Worm (Caenorhabditis elegans) whole organism, mixed stage, embryonic: ENCODE measurements around the gene R11G10.3.

Source experiments
- M03D4.4 ChIP-seq: sonication (generic microtip); optimal IDR thresholded peaks from 2 replicates; lab custom pipeline; 2017; ENCODE audit warnings: mild to moderate bottlenecking, missing genetic modification characterization, missing compliant biosample characterization
- bed-3 ChIP-seq: fragments of 200-800 bp; sonication (Bioruptor generic); optimal IDR thresholded peaks from 3 replicates; lab custom pipeline; 2018; ENCODE audit warnings: mild to moderate bottlenecking, missing genetic modification characterization, moderate library complexity, missing compliant biosample characterization
- blmp-1 ChIP-seq: fragments of 150-350 bp; optimal IDR thresholded peaks from 2 replicates; lab custom pipeline; 2014; ENCODE audit warnings: missing biosample characterization, missing genetic modification characterization
- ceh-43 ChIP-seq: fragments of 200-800 bp; sonication (Bioruptor generic); optimal IDR thresholded peaks from 2 replicates; lab custom pipeline; 2018; ENCODE audit warnings: mild to moderate bottlenecking, missing genetic modification characterization, moderate library complexity, missing compliant biosample characterization
- drap-1 ChIP-seq: fragments of 200-800 bp; sonication (Bioruptor generic); optimal IDR thresholded peaks from 3 replicates; lab custom pipeline; 2018; ENCODE audit warnings: mild to moderate bottlenecking, missing genetic modification characterization, missing compliant biosample characterization
- elt-1 ChIP-seq: sonication (generic microtip); optimal IDR thresholded peaks from 2 replicates; lab custom pipeline; 2017; ENCODE audit warnings: missing genetic modification characterization, mild to moderate bottlenecking, missing compliant biosample characterization, antibody characterized with exemption, moderate library complexity, borderline replicate concordance; ENCODE audit not compliant: insufficient read depth
- ham-2 ChIP-seq: fragments of 200-800 bp; sonication (Bioruptor generic); optimal IDR thresholded peaks from 2 replicates; lab custom pipeline; 2018; ENCODE audit warnings: mild to moderate bottlenecking, missing genetic modification characterization, missing compliant biosample characterization
- hlh-1 ChIP-seq: fragments of 150-350 bp; optimal IDR thresholded peaks from 2 replicates; lab custom pipeline; 2014; ENCODE audit warnings: missing biosample characterization, missing genetic modification reagents, missing genetic modification characterization
- lin-13 ChIP-seq: fragments of 150-350 bp; optimal IDR thresholded peaks from 2 replicates; lab custom pipeline; 2014; ENCODE audit warnings: missing biosample characterization, missing genetic modification characterization
- lin-32 ChIP-seq: fragments of 200-800 bp; sonication (Bioruptor generic); optimal IDR thresholded peaks from 2 replicates; lab custom pipeline; 2018; ENCODE audit warnings: mild to moderate bottlenecking, missing genetic modification characterization, missing compliant biosample characterization
- lsy-2 ChIP-seq: fragments of 150-350 bp; optimal IDR thresholded peaks from 2 replicates; lab custom pipeline; 2014; ENCODE audit warnings: missing biosample characterization, missing genetic modification characterization
- nhr-12 ChIP-seq: fragments of 150-350 bp; optimal IDR thresholded peaks from 2 replicates; lab custom pipeline; 2014; ENCODE audit warnings: missing biosample characterization, missing genetic modification characterization
- nhr-237 ChIP-seq: fragments of 150-350 bp; optimal IDR thresholded peaks from 2 replicates; lab custom pipeline; 2014; ENCODE audit warnings: missing biosample characterization, missing genetic modification characterization
- nhr-76 ChIP-seq: sonication (generic microtip); optimal IDR thresholded peaks from 2 replicates; lab custom pipeline; 2017; ENCODE audit warnings: missing biosample characterization, missing genetic modification characterization
- sem-2 ChIP-seq: fragments of 200-800 bp; sonication (Bioruptor generic); optimal IDR thresholded peaks from 2 replicates; lab custom pipeline; 2018; ENCODE audit warnings: mild to moderate bottlenecking, missing genetic modification characterization, missing compliant biosample characterization
- snpc-4 ChIP-seq: fragments of 150-350 bp; optimal IDR thresholded peaks from 2 replicates; lab custom pipeline; 2014; ENCODE audit warnings: missing biosample characterization, missing genetic modification characterization
- sptf-1 ChIP-seq: sonication (generic microtip); optimal IDR thresholded peaks from 2 replicates; lab custom pipeline; 2017; ENCODE audit warnings: mild to moderate bottlenecking, missing genetic modification characterization, moderate library complexity, missing compliant biosample characterization
- tbx-8 ChIP-seq: fragments of 200-800 bp; sonication (Bioruptor generic); optimal IDR thresholded peaks from 2 replicates; lab custom pipeline; 2018; ENCODE audit warnings: mild to moderate bottlenecking, missing genetic modification characterization, moderate library complexity, missing compliant biosample characterization
- unc-120 ChIP-seq: sonication (generic microtip); optimal IDR thresholded peaks from 2 replicates; lab custom pipeline; 2017; ENCODE audit warnings: missing genetic modification characterization, missing compliant biosample characterization; ENCODE audit not compliant: poor library complexity, severe bottlenecking
- unc-39 ChIP-seq: fragments of 150-350 bp; optimal IDR thresholded peaks from 2 replicates; lab custom pipeline; 2014; ENCODE audit warnings: missing biosample characterization, missing genetic modification characterization
- zip-8 ChIP-seq: fragments of 150-350 bp; optimal IDR thresholded peaks from 2 replicates; lab custom pipeline; 2014; ENCODE audit warnings: missing biosample characterization, missing genetic modification characterization
- ztf-11 ChIP-seq: fragments of 150-350 bp; optimal IDR thresholded peaks from 2 replicates; lab custom pipeline; 2014; ENCODE audit warnings: missing biosample characterization, missing genetic modification characterization

R11G10.3 gene

ce11 chrV:13577463-13577862, 54.2 kb downstream of the R11G10.3 start:
- TF ChIP-seq drap-1 (GFP tag; lab: Kevin White, UChicago), result no peak
- TF ChIP-seq nhr-76, result no peak
- TF ChIP-seq hlh-1 (tag; lab: Kevin White, UChicago), result no peak
- no peak for TF ChIP-seq lsy-2 (tag; lab: Kevin White, UChicago)
- no peak for TF ChIP-seq sptf-1 (tag; lab: Kevin White, UChicago)
- no peak for TF ChIP-seq lin-13 (tag; lab: Kevin White, UChicago)
- no peak for TF ChIP-seq blmp-1 (tag; lab: Kevin White, UChicago)
- TF ChIP-seq nhr-12 (tag; lab: Kevin White, UChicago), result no peak
- TF ChIP-seq bed-3 (GFP tag; lab: Kevin White, UChicago), result no peak
- TF ChIP-seq tbx-8 (GFP tag; lab: Kevin White, UChicago), result no peak

- no peak for TF ChIP-seq ceh-43
- no peak for TF ChIP-seq unc-39
- TF ChIP-seq ham-2 (GFP tag; lab: Kevin White, UChicago), result no peak
- no peak for TF ChIP-seq snpc-4 (tag; lab: Kevin White, UChicago)
- no peak for TF ChIP-seq zip-8
- no peak for TF ChIP-seq ztf-11 (tag; lab: Kevin White, UChicago)
- TF ChIP-seq sptf-1 (tag; lab: Kevin White, UChicago), result no peak
- no peak for TF ChIP-seq unc-120
- TF ChIP-seq M03D4.4 (tag; lab: Kevin White, UChicago), result no peak
- no peak for TF ChIP-seq hlh-1 (tag; lab: Kevin White, UChicago)
- TF ChIP-seq lin-32 (GFP tag; lab: Kevin White, UChicago), result no peak
- TF ChIP-seq sem-2 (GFP tag; lab: Kevin White, UChicago), result no peak
- no peak for TF ChIP-seq elt-1 (tag; lab: Kevin White, UChicago)
- TF ChIP-seq nhr-237 (tag; lab: Kevin White, UChicago), result no peak
- TF ChIP-seq tbx-8 (GFP tag; lab: Kevin White, UChicago), result no peak
- TF ChIP-seq, all 35 proteins: peak for 0
Observed at ce11 chrV:13578637-13579036, 55.3 kb downstream of the R11G10.3 start, which contains the start of gene C50B8.6. C50B8.6 (plus strand) TSS chrV:13578972.
